Worm (Caenorhabditis elegans): ENCODE measurements around the gene F43C11.16.

The F43C11.16 gene

ce11 chrII:2395864-2396263 is 36.0 kb upstream of the F43C11.16 start, which contains the start of gene F16G10.13:
TSS of gene F16G10.13 (minus strand) at chrII:2395964.
- TF ChIP-seq nfya-1 (tag; optimal IDR thresholded peaks at IDR 0.05; ENCODE audit: insufficient read depth) (no peak), ztf-4 (tag; optimal IDR thresholded peaks at IDR 0.05) (no peak), nhr-77 (tag; optimal IDR thresholded peaks at IDR 0.05) (no peak), daf-12 (tag; optimal IDR thresholded peaks at IDR 0.05) (no peak), sea-2 (GFP tag; optimal IDR thresholded peaks at IDR 0.05) (no peak), nhr-76 (tag; optimal IDR thresholded peaks at IDR 0.05) (no peak)

DNA sequence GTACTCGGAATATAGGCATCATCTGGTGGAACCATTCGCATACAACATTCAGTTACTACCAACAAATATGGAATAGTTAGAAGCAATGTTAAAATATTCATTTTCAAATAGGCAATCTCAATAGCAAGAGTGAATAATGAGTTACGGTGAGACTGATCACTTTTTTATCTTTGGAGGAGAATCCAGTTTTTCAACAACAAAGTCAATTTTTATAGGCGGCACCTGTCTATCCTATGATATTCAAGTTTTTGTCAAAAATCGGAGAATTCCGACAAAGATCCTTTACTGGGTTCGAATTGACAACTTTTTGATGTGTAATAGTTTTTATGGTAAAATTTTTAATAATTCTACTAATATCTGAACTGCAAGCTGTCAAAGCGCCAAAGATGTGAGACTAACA is 34.0 kb upstream of the F43C11.16 start, which contains the start of gene F16G10.11:
TSS of gene F16G10.11 (minus strand) at position 101 of the 400 bp plus-strand sequence.
- TF ChIP-seq unc-62 (GFP tag; optimal IDR thresholded peaks at IDR 0.05): no peak
- no peak for TF ChIP-seq nhr-43 (tag; optimal IDR thresholded peaks at IDR 0.05; ENCODE audit: poor library complexity, severe bottlenecking)
- TF ChIP-seq nhr-76 (tag; optimal IDR thresholded peaks at IDR 0.05): no peak
- TF ChIP-seq ztf-11 (tag; optimal IDR thresholded peaks at IDR 0.05): no peak
- TF ChIP-seq nhr-11 (tag; optimal IDR thresholded peaks at IDR 0.05): no peak
- TF ChIP-seq egl-27 (tag; optimal IDR thresholded peaks at IDR 0.05): no peak
- no peak for TF ChIP-seq nfya-1 (tag; optimal IDR thresholded peaks at IDR 0.05; ENCODE audit: insufficient read depth)
- no peak for TF ChIP-seq unc-39 (tag; optimal IDR thresholded peaks at IDR 0.05)
- TF ChIP-seq nhr-12 (tag; optimal IDR thresholded peaks at IDR 0.05): no peak
- no peak for TF ChIP-seq elt-3 (tag; optimal IDR thresholded peaks at IDR 0.05)
- TF ChIP-seq skn-1 (tag; optimal IDR thresholded peaks at IDR 0.05): no peak
- no peak for TF ChIP-seq ceh-82 (tag; optimal IDR thresholded peaks at IDR 0.05)
- TF ChIP-seq nhr-25 (tag; optimal IDR thresholded peaks at IDR 0.05): no peak
- TF ChIP-seq fos-1 (tag; optimal IDR thresholded peaks at IDR 0.05): no peak

DNA sequence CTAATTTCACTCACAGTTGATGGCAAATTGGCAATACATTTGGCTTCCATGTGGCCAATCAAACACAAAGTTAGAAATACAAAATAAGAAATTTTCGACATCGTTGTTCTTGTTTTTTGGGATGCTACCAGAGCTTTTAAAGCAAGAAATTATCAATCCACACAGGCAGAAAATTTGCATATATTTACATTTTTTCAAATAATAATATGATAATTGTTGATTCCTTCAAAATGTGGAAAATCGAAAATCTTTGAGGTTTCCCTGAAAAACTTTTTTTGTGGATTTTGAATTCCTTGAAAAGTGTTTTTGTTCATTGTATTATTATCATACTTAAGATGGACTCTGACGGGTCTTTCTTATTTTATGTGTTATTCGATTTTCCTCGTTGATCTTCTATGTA is 31.0 kb upstream of the F43C11.16 start, which contains the start of gene F16G10.10:
TSS of gene F16G10.10 (minus strand) at position 101 of the 400 bp plus-strand sequence.
- TF ChIP-seq skn-1 (tag; optimal IDR thresholded peaks at IDR 0.05) (no peak), egl-5 (tag; optimal IDR thresholded peaks at IDR 0.05) (no peak), ztf-4 (tag; optimal IDR thresholded peaks at IDR 0.05) (no peak), nhr-237 (tag; optimal IDR thresholded peaks at IDR 0.05) (no peak), unc-39 (tag; optimal IDR thresholded peaks at IDR 0.05) (no peak), nhr-43 (tag; optimal IDR thresholded peaks at IDR 0.05; ENCODE audit: poor library complexity, severe bottlenecking) (no peak), lin-39 (tag; optimal IDR thresholded peaks at IDR 0.05) (no peak), zag-1 (tag; optimal IDR thresholded peaks at IDR 0.05) (no peak)

DNA sequence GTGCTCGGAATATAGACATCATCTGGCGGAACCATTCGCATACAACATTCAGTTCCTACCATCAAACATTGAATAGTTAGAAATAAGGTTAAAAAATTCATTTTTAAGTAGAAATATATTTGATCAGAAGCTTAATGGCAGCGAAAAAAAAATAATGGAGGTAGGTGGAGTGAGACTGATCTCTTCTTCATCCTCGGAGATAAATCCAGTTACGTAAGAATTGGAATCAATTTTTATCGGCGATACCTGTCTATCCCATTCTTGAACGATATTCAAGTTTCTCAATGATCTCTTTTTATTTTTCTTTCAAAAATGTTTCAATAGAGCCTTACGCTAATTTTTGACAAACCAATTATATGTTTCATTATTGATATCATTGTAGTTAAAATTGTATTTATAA is 25.6 kb upstream of the F43C11.16 start, which contains the start of gene F16G10.9:
TSS of gene F16G10.9 (minus strand) at position 101 of the 400 bp plus-strand sequence.
- TF ChIP-seq nhr-12 (tag; optimal IDR thresholded peaks at IDR 0.05) (no peak), ceh-28 (tag; optimal IDR thresholded peaks at IDR 0.05) (no peak), nhr-25 (tag; optimal IDR thresholded peaks at IDR 0.05) (no peak), R02D3.7 (tag; optimal IDR thresholded peaks at IDR 0.05) (no peak)

DNA sequence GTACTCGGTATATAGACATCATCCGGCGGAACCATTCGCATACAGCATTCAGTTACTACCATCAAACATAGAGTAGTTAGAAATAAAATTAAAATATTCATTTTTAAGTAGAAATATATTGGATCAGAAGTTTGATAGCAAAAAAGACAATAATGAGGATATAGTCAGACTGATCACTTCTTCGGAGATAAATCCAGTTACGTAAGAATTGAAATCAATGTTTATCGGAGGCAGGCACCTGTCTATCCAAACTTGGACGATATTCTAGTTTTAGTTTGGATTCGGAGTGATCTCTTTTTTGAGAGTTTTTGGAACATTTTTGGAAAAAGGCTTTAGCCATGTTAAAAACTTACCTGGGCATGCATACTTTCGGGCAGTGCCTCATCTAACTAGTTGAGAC is 23.5 kb upstream of the F43C11.16 start, which contains the start of gene F16G10.8:
TSS of gene F16G10.8 (minus strand) at position 101 of the 400 bp plus-strand sequence.
- TF ChIP-seq ztf-11 (tag; optimal IDR thresholded peaks at IDR 0.05) (no peak), pqm-1 (tag; optimal IDR thresholded peaks at IDR 0.05) (no peak), mdl-1 (tag; optimal IDR thresholded peaks at IDR 0.05) (no peak), mml-1 (tag; optimal IDR thresholded peaks at IDR 0.05) (no peak), ztf-4 (tag; optimal IDR thresholded peaks at IDR 0.05) (no peak), ceh-82 (tag; optimal IDR thresholded peaks at IDR 0.05) (no peak), unc-39 (tag; optimal IDR thresholded peaks at IDR 0.05) (no peak), fkh-10 (GFP tag; optimal IDR thresholded peaks at IDR 0.05) (no peak), lin-39 (tag; optimal IDR thresholded peaks at IDR 0.05) (no peak), fos-1 (tag; optimal IDR thresholded peaks at IDR 0.05) (no peak), ZK546.5 (tag; optimal IDR thresholded peaks at IDR 0.05) (no peak), pha-4 (tag; optimal IDR thresholded peaks at IDR 0.05) (no peak), egl-5 (tag; optimal IDR thresholded peaks at IDR 0.05) (no peak), nhr-25 (tag; optimal IDR thresholded peaks at IDR 0.05) (no peak)

DNA sequence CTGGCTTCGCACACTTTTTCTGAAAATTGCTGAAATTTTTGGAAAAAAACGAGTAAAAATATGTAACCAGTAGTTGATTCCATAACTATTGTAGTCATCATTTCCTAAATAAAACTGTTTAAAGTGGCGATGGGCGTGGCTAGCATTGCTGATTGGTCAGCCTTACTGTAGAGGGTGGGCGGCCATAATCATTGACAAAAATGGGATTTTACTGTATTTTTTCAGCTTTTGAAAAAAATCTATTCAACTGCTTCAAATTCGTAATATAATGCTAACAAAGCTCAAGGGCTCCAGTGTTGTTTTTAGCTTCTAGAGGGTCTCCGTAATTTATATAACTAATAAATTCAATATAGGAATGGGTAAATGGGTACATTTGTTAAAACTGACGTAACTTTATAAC is 20.3 kb upstream of the F43C11.16 start, which contains the start of gene F16G10.7:
TSS of gene F16G10.7 (minus strand) at position 101 of the 400 bp plus-strand sequence.
- TF ChIP-seq nhr-23 (tag; optimal IDR thresholded peaks at IDR 0.05): no peak
- peak; percentile 38 for TF ChIP-seq nfya-1 (tag; optimal IDR thresholded peaks at IDR 0.05; ENCODE audit: insufficient read depth)

Measured in whole organism, L3 larva.